Fruit fly (Drosophila melanogaster) whole organism, adult: ENCODE results near the gene brwl.

Source experiments
- CG11617 ChIP-seq: fragments of 200-800 bp; sonication (Bioruptor generic); optimal IDR thresholded peaks from 2 replicates; lab custom pipeline; 2017; ENCODE audit warnings: mild to moderate bottlenecking, missing biosample characterization, missing genetic modification reagents, missing genetic modification characterization
- CG12768 ChIP-seq: fragments of 200-800 bp; sonication (Bioruptor generic); optimal IDR thresholded peaks from 2 replicates; lab custom pipeline; 2017; ENCODE audit warnings: missing biosample characterization, missing genetic modification characterization, mild to moderate bottlenecking, moderate library complexity, missing genetic modification reagents
- CG14711 ChIP-seq: fragments of 200-800 bp; sonication (Bioruptor generic); optimal IDR thresholded peaks from 2 replicates; lab custom pipeline; 2018; ENCODE audit warnings: missing biosample characterization, mild to moderate bottlenecking, missing genetic modification characterization, moderate library complexity
- CG1620 ChIP-seq: fragments of 200-800 bp; sonication (Bioruptor generic); optimal IDR thresholded peaks from 2 replicates; lab custom pipeline; 2016; ENCODE audit warnings: missing biosample characterization, missing genetic modification characterization
- CG33017 ChIP-seq: fragments of 200-800 bp; sonication (Bioruptor generic); optimal IDR thresholded peaks from 2 replicates; lab custom pipeline; 2018; ENCODE audit warnings: missing biosample characterization, mild to moderate bottlenecking, missing genetic modification characterization, moderate library complexity
- CG5204 ChIP-seq: fragments of 200-800 bp; sonication (Bioruptor generic); optimal IDR thresholded peaks from 2 replicates; lab custom pipeline; 2016; ENCODE audit warnings: missing biosample characterization, missing genetic modification characterization
- CG7045 ChIP-seq: fragments of 200-800 bp; sonication (Bioruptor generic); optimal IDR thresholded peaks from 2 replicates; lab custom pipeline; 2017; ENCODE audit warnings: missing biosample characterization, mild to moderate bottlenecking, missing genetic modification characterization
- CG7101 ChIP-seq: fragments of 200-800 bp; sonication (Bioruptor generic); optimal IDR thresholded peaks from 2 replicates; lab custom pipeline; 2018; ENCODE audit warnings: missing biosample characterization, mild to moderate bottlenecking, missing genetic modification characterization, moderate library complexity
- Clk ChIP-seq: fragments of 200-800 bp; sonication (Bioruptor generic); optimal IDR thresholded peaks from 2 replicates; lab custom pipeline; 2017; ENCODE audit warnings: missing biosample characterization, missing genetic modification characterization
- Crg-1 ChIP-seq: fragments of 200-800 bp; sonication (Bioruptor generic); optimal IDR thresholded peaks from 2 replicates; lab custom pipeline; 2016; ENCODE audit warnings: missing biosample characterization, missing genetic modification characterization
- Hr96 ChIP-seq: fragments of 200-800 bp; sonication (Bioruptor generic); optimal IDR thresholded peaks from 2 replicates; lab custom pipeline; 2016; ENCODE audit warnings: missing biosample characterization, missing genetic modification characterization
- Mnt ChIP-seq: fragments of 200-800 bp; sonication (Bioruptor generic); optimal IDR thresholded peaks from 2 replicates; lab custom pipeline; 2016; ENCODE audit warnings: missing biosample characterization, mild to moderate bottlenecking, missing genetic modification characterization
- bab1 ChIP-seq: fragments of 200-800 bp; sonication (Bioruptor generic); optimal IDR thresholded peaks from 3 replicates; lab custom pipeline; 2019; ENCODE audit warnings: missing biosample characterization, mild to moderate bottlenecking, missing genetic modification characterization, moderate library complexity
- cic ChIP-seq: fragments of 200-800 bp; sonication (Bioruptor generic); optimal IDR thresholded peaks from 2 replicates; lab custom pipeline; 2017; ENCODE audit warnings: missing biosample characterization, mild to moderate bottlenecking, missing genetic modification characterization, moderate library complexity
- cnc ChIP-seq, 2 experiments: fragments of >200 bp; optimal IDR thresholded peaks; 2 replicates each; lab custom pipeline; 2017
- kay ChIP-seq: fragments of 200-800 bp; sonication (Bioruptor generic); peaks from one replicate; lab custom pipeline; 2016; ENCODE audit warnings: missing biosample characterization, missing genetic modification characterization, borderline replicate concordance
- ovo ChIP-seq: fragments of 200-800 bp; sonication (Bioruptor generic); optimal IDR thresholded peaks from 2 replicates; lab custom pipeline; 2016; ENCODE audit warnings: missing biosample characterization, missing genetic modification characterization
- pad ChIP-seq: fragments of 200-800 bp; sonication (Bioruptor generic); optimal IDR thresholded peaks from 3 replicates; lab custom pipeline; 2017; ENCODE audit warnings: missing biosample characterization, missing genetic modification characterization, mild to moderate bottlenecking, moderate library complexity, missing genetic modification reagents
- tj ChIP-seq: fragments of 200-800 bp; sonication (Bioruptor generic); optimal IDR thresholded peaks from 3 replicates; lab custom pipeline; 2017; ENCODE audit warnings: missing biosample characterization, mild to moderate bottlenecking, missing genetic modification characterization, moderate library complexity
- toe ChIP-seq: fragments of 200-800 bp; sonication (Bioruptor generic); optimal IDR thresholded peaks from 2 replicates; lab custom pipeline; 2016; ENCODE audit warnings: missing biosample characterization, missing genetic modification characterization

The brwl gene

DNA sequence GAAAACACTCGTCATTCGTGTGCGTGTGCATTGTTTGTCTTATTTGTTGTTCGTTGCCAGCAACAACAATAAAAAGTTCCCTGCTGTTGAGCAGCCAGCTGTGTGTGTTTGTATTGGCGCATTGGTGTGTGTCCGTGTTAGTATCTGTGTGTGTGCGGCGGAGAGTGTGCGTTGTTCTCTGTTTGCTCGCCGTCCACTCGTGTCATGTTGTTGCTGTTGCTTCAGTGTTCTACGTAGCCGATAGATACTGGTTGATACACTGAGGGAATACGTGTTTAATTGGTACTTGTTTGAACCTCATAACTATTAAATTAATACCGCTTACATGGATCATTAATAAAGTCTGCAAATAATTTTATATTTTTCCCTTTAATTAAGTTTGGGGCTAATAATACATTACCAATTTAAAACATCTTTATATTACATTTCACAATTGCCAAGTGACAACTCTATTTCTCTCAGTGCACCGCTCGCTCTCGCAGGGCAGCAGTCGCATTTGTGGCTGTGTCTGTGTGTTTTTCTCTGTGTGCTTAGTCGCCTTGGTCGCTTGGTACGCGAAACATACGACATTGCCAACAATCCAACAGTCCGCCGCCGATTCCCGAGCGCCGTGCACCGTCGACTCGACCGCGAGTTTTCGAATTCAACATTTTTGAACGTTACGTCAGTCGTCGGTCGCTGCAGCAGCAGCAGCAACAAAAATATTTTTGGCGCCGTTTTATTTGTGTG is at the start of gene brwl:
Gene brwl (plus strand): TSS at position 531 of the 729 bp plus-strand sequence.
- TF ChIP-seq kay (GFP tag; lab: Kevin White, UChicago) (peak; percentile 76), CG11617 (GFP tag; lab: Kevin White, UChicago) (peak; percentile 96), CG33017 (tag; lab: Kevin White, UChicago) (peak; percentile 95), pad (GFP tag; lab: Kevin White, UChicago) (peak; percentile 84), toe (GFP tag; lab: Kevin White, UChicago) (peak; percentile 97), CG14711 (peak; percentile 91), Mnt (peak; percentile 86), CG12768 (GFP tag; lab: Kevin White, UChicago) (peak; percentile 97), bab1 (peak; percentile 94), CG7045 (GFP tag; lab: Kevin White, UChicago) (peak; percentile 96), tj (GFP tag; lab: Kevin White, UChicago) (peak; percentile 85), cic (GFP tag; lab: Kevin White, UChicago) (peak; percentile 74), Crg-1 (GFP tag; lab: Kevin White, UChicago) (peak; percentile 88), CG7101 (tag; lab: Kevin White, UChicago) (peak; percentile 96), cnc (optimal IDR thresholded peaks at IDR 0.05; lab: Kevin White, UChicago) (no peak), ovo (GFP tag; lab: Kevin White, UChicago) (peak; percentile 86), Hr96 (GFP tag; lab: Kevin White, UChicago) (peak; percentile 96), CG5204 (GFP tag; lab: Kevin White, UChicago) (peak; percentile 97), CG1620 (peak; percentile 87), Clk (peak; percentile 93)

DNA sequence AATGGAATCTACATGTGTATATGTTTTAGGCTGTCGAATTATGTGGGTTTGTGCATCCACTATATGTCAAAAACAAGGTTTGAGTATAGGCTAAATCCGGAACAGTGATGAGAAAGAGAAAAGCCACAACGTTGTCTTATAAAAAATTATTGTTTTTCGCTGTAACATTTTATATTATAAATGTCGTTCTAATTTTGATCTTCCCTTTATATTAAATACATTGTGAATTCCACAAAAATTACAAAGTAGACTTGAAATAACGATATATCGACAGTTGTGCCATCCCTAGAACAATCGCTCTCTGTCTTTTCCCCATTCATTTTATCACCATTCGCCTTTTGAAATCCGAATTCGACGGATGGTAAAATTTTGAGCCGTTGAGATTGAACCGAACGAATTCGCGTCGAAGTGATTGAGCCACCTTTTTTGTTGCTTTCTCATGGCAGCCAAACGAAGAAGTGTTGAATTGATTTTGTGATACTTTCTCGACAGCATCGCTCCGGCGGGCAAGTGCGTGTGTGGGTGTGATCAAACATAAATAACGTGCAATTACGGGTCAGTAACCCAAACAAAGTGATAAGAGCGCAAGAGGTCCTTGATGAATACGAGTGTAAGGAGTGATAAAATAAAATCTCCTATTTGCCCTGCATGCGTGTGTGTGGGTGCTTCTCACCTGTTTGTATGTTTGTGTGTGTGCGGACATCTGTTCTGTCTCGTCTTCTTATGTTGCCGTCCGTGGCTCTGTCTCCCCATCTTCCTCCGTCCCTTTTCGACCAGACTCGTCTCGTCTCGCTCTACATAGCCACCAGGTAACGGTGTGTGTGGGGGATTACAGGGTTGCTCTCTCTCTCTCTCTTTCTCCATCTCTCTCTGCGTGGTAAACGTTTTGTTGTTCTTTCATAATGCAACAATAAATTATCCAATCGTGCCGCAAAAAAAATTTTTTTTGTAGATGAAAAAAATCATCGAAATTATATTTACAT is 47.5 kb upstream of the brwl start, which contains the start of gene Oatp30B:
Gene Oatp30B (plus strand): TSS at position 325 of the 983 bp plus-strand sequence.
- TF ChIP-seq Hr96 (GFP tag; lab: Kevin White, UChicago), result peak; percentile 93
- peak; percentile 62 for TF ChIP-seq cic (GFP tag; lab: Kevin White, UChicago)
- peak; percentile 95 for TF ChIP-seq CG7045 (GFP tag; lab: Kevin White, UChicago)
- peak; percentile 91 for TF ChIP-seq CG12768 (GFP tag; lab: Kevin White, UChicago)
- peak; percentile 94 for TF ChIP-seq CG5204 (GFP tag; lab: Kevin White, UChicago)
- peak; percentile 97 for TF ChIP-seq toe (GFP tag; lab: Kevin White, UChicago)
- peak; percentile 88 for TF ChIP-seq Clk
- TF ChIP-seq Crg-1 (GFP tag; lab: Kevin White, UChicago), result peak; percentile 92
- TF ChIP-seq ovo (GFP tag; lab: Kevin White, UChicago), result peak; percentile 92
- TF ChIP-seq kay (GFP tag; lab: Kevin White, UChicago), result peak; percentile 76
- peak; percentile 94 for TF ChIP-seq CG11617 (GFP tag; lab: Kevin White, UChicago)
- TF ChIP-seq CG33017 (tag; lab: Kevin White, UChicago), result peak; percentile 95
- peak; percentile 99 for TF ChIP-seq bab1
- TF ChIP-seq CG7101 (tag; lab: Kevin White, UChicago), result peak; percentile 97
- TF ChIP-seq pad (GFP tag; lab: Kevin White, UChicago), result peak; percentile 89
- peak; percentile 93 for TF ChIP-seq CG14711
- peak; percentile 90 for TF ChIP-seq Mnt
- peak; percentile 98 for TF ChIP-seq CG1620
- peak; percentile 81 for TF ChIP-seq tj (GFP tag; lab: Kevin White, UChicago)
- TF ChIP-seq cnc (optimal IDR thresholded peaks at IDR 0.05; lab: Kevin White, UChicago), result no peak

DNA sequence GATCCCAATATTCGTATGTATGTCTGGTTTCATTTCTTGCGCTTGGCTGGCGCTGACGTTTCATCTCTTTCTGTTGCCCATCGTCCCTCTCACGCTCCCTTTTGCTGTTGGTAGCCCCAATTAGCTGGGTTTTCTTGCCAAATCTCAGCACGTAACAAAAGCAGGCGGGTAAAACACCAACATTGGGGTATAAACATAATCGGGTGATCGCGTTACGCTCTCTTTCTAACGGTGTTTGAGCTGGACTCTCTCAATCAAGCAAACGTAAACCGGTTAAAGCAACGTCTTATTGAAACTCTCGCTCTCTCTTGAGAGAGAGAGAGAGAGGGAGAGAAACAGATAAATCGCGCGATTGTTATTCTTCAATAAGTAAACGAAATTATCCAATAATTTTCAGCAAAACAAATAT is 45.9 kb upstream of the brwl start:
- no peak for TF ChIP-seq CG33017 (tag; lab: Kevin White, UChicago)
- TF ChIP-seq bab1, result peak; percentile 44
- TF ChIP-seq ovo (GFP tag; lab: Kevin White, UChicago), result peak; percentile 87

DNA sequence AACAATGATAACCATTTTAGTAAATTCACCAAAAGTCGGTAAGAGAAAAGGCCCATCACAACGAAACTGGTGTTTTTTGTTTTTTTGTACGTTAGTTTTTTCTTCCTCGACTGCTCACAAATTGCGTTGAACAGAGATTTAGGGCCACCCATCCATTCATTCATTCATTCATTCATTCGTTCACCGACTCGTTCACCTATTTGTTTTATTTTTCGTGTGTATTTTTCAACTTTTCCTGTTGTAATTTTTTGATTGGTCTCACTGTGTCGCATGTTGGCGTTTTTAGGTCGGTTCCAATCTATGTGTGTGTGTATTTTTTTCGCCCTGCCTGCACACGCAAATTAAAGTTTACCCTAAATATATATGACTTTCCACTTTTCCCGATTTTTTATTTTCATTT is 43.8 kb upstream of the brwl start:
- TF ChIP-seq toe (GFP tag; lab: Kevin White, UChicago) (no peak), Crg-1 (GFP tag; lab: Kevin White, UChicago) (no peak), tj (GFP tag; lab: Kevin White, UChicago) (no peak), ovo (GFP tag; lab: Kevin White, UChicago) (no peak), CG7101 (tag; lab: Kevin White, UChicago) (no peak), cic (GFP tag; lab: Kevin White, UChicago) (no peak), CG14711 (no peak), CG1620 (no peak), kay (GFP tag; lab: Kevin White, UChicago) (no peak), pad (GFP tag; lab: Kevin White, UChicago) (no peak), Clk (no peak), CG11617 (GFP tag; lab: Kevin White, UChicago) (no peak), Hr96 (GFP tag; lab: Kevin White, UChicago) (no peak)

DNA sequence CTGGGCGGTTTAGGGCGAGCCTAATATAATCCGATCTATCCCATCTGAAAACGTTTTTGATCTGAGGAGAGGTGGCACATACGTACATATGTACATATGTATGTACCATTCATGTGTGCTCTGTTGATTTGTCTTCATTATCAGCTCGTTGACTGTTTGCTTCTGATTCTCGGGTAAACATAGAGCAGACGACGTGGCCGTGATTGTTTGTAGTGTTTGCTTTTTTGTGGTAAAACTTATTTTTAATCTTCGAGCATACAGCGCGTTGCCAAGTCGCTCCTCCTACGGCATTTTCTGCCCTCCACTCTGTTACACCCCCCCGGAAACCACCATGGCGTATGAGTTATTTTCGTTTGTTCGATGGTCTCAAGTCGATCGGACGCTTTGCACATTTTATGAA is 43.0 kb upstream of the brwl start:
- TF ChIP-seq CG12768 (GFP tag; lab: Kevin White, UChicago), result peak; percentile 62
- peak; percentile 39 for TF ChIP-seq kay (GFP tag; lab: Kevin White, UChicago)
- peak; percentile 91 for TF ChIP-seq cic (GFP tag; lab: Kevin White, UChicago)
- no peak for TF ChIP-seq Clk
- TF ChIP-seq CG7101 (tag; lab: Kevin White, UChicago), result peak; percentile 71
- peak; percentile 40 for TF ChIP-seq CG11617 (GFP tag; lab: Kevin White, UChicago)
- TF ChIP-seq CG1620, result no peak
- TF ChIP-seq tj (GFP tag; lab: Kevin White, UChicago), result no peak
- peak; percentile 38 for TF ChIP-seq pad (GFP tag; lab: Kevin White, UChicago)
- TF ChIP-seq cnc (optimal IDR thresholded peaks at IDR 0.05; lab: Kevin White, UChicago), result no peak
- no peak for TF ChIP-seq toe (GFP tag; lab: Kevin White, UChicago)
- peak; percentile 77 for TF ChIP-seq Crg-1 (GFP tag; lab: Kevin White, UChicago)
- TF ChIP-seq bab1, result no peak
- peak; percentile 74 for TF ChIP-seq CG7045 (GFP tag; lab: Kevin White, UChicago)
- TF ChIP-seq CG14711, result peak; percentile 18
- peak; percentile 14 for TF ChIP-seq Hr96 (GFP tag; lab: Kevin White, UChicago)
- TF ChIP-seq ovo (GFP tag; lab: Kevin White, UChicago), result peak; percentile 49
- no peak for TF ChIP-seq CG5204 (GFP tag; lab: Kevin White, UChicago)
- TF ChIP-seq CG33017 (tag; lab: Kevin White, UChicago), result peak; percentile 17
- TF ChIP-seq Mnt, result peak; percentile 50
